Fruit fly (Drosophila melanogaster) whole organism: ENCODE data around the gene Vha100-2.

ENCODE experiments used
- CG8478 ChIP-seq: fragments of >200 bp; optimal IDR thresholded peaks from 2 replicates; lab custom pipeline; 2018; ENCODE audit warnings: inconsistent platforms
- Dll ChIP-seq: fragments of >200 bp; optimal IDR thresholded peaks from 2 replicates; lab custom pipeline; 2017
- EcR ChIP-seq, 2 experiments: fragments of >200 bp; optimal IDR thresholded peaks; 2 replicates each; lab custom pipeline; 2017; ENCODE audit warnings: missing biosample characterization in 2 of 2, missing genetic modification characterization in 2 of 2, missing genetic modification reagents in 2 of 2
- pan ChIP-seq: fragments of >200 bp; optimal IDR thresholded peaks from 2 replicates; lab custom pipeline; 2017
- psq ChIP-seq: fragments of >200 bp; optimal IDR thresholded peaks from 2 replicates; lab custom pipeline; 2017
- usp ChIP-seq: fragments of >200 bp; optimal IDR thresholded peaks from 2 replicates; lab custom pipeline; 2017; ENCODE audit warnings: missing biosample characterization, missing genetic modification characterization, mixed read lengths

DNA sequence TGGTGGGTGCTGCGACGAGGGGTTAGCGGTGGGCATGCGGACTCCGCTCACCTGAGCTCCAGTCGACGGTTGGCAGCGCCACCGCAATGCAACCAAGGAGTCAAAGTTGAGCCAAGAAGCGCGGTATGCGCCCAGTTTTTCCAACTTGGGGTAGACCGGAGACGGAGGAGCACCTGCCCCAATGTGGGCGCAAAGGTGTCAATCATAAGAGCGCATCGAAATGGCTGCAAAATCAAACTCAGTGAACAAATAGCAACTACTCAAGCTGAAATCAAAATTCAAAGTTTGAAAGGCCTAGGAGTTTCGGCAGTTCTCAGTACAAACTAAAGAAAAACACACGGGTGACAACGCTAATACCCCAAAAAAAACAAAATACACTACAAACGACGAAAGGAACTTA lies 37.3 kb downstream of the Vha100-2 start, which contains the start of gene hmw:
- TF ChIP-seq pan (lab: Kevin White, UChicago) = no peak
- no peak for TF ChIP-seq psq (lab: Kevin White, UChicago)
- no peak for TF ChIP-seq CG8478 (lab: Kevin White, UChicago)
- TF ChIP-seq Dll (lab: Kevin White, UChicago) = no peak
- no peak for TF ChIP-seq usp (GFP tag; lab: Kevin White, UChicago)
- TF ChIP-seq EcR (GFP tag; optimal IDR thresholded peaks at IDR 0.05; lab: Kevin White, UChicago) = no peak
